ENCODE assay signal across 5 fruit fly cellular contexts in genomic region chrX:629239-629821, dm6.
TF ChIP-seq lines count a peak whose summit lies in the region.

Gene RpL36, minus strand, starts transcription at chrX:629483.
Gene Mybbp1A, plus strand, starts transcription at chrX:629773.

TF ChIP-seq in whole organism, adult, 20 proteins besides CTCF, POLR2A, EP300 and RAD21 (continued from another document):
- TF ChIP-seq Clk (GFP tag; optimal IDR thresholded peaks at IDR 0.05; lab: Kevin White, UChicago) (no peak), CG11617 (GFP tag; optimal IDR thresholded peaks at IDR 0.05; lab: Kevin White, UChicago) (peak; percentile 93)

TF ChIP-seq in whole organism, embryonic, 481 proteins besides CTCF, POLR2A, EP300 and RAD21 (continued from another document and continues in another):
- peak; percentile 25 for TF ChIP-seq Bteb2 (GFP tag; optimal IDR thresholded peaks at IDR 0.05; lab: Kevin White, UChicago)
- no peak for TF ChIP-seq C15 (GFP tag; IDR thresholded peaks at IDR 0.05; lab: Robert Waterston, UW)
- no peak for TF ChIP-seq tio (GFP tag; optimal IDR thresholded peaks at IDR 0.05; lab: Kevin White, UChicago)
- TF ChIP-seq CG5180 (GFP tag; optimal IDR thresholded peaks at IDR 0.05; lab: Kevin White, UChicago), result no peak
- TF ChIP-seq CG11085 (GFP tag; IDR thresholded peaks at IDR 0.05; lab: Robert Waterston, UW), result peak; percentile 71
- peak; percentile 66 for TF ChIP-seq slou (GFP tag; optimal IDR thresholded peaks at IDR 0.05; lab: Kevin White, UChicago)
- 0 out of 2 replicates have a peak, but pooled peaks have one; percentile 17 for TF ChIP-seq Xrp1 (GFP tag; IDR thresholded peaks at IDR 0.05; lab: Robert Waterston, UW)
- peak; percentile 90 for TF ChIP-seq Hmr (GFP tag; optimal IDR thresholded peaks at IDR 0.05; lab: Kevin White, UChicago)
- TF ChIP-seq btn (GFP tag; optimal IDR thresholded peaks at IDR 0.05; lab: Kevin White, UChicago), result peak; percentile 42
- TF ChIP-seq chif (GFP tag; optimal IDR thresholded peaks at IDR 0.05; lab: Kevin White, UChicago), result peak; percentile 56 to 68
- TF ChIP-seq pb (GFP tag; optimal IDR thresholded peaks at IDR 0.05; lab: Kevin White, UChicago), result peak; percentile 76
- peak; percentile 70 for TF ChIP-seq Sox100B (GFP tag; optimal IDR thresholded peaks at IDR 0.05; lab: Kevin White, UChicago)
- TF ChIP-seq ci (GFP tag; IDR thresholded peaks at IDR 0.05; lab: Robert Waterston, UW), result peak; percentile 87
- peak; percentile 37 for TF ChIP-seq twi (tag; optimal IDR thresholded peaks at IDR 0.05; lab: Kevin White, UChicago)
- TF ChIP-seq al (GFP tag; IDR thresholded peaks at IDR 0.05; lab: Robert Waterston, UW), result no peak
- TF ChIP-seq kay (GFP tag; optimal IDR thresholded peaks at IDR 0.05; lab: Kevin White, UChicago), result no peak
- peak; percentile 35 for TF ChIP-seq CG18262 (tag; optimal IDR thresholded peaks at IDR 0.05; lab: Kevin White, UChicago)
- peak in 1 of 2 experiments; percentile 36 for TF ChIP-seq Eip74EF (GFP tag; optimal IDR thresholded peaks at IDR 0.05; lab: Kevin White, UChicago)
- TF ChIP-seq CG12219 (GFP tag; optimal IDR thresholded peaks at IDR 0.05; lab: Kevin White, UChicago), result peak; percentile 42
- TF ChIP-seq D19A (tag; optimal IDR thresholded peaks at IDR 0.05; lab: Kevin White, UChicago), result no peak
- TF ChIP-seq Dll (GFP tag; IDR thresholded peaks at IDR 0.05; lab: Robert Waterston, UW; ENCODE audit: partially characterized antibody), result peak; percentile 90
- no peak for TF ChIP-seq Jarid2 (GFP tag; optimal IDR thresholded peaks at IDR 0.05; lab: Kevin White, UChicago)
- TF ChIP-seq CG3726 (GFP tag; IDR thresholded peaks at IDR 0.05; lab: Robert Waterston, UW), result 0 out of 3 replicates have a peak, but pooled peaks have one; percentile 37
- TF ChIP-seq slbo (GFP tag; IDR thresholded peaks at IDR 0.05; lab: Robert Waterston, UW), result peak; percentile 79
- TF ChIP-seq CG10267 (tag; optimal IDR thresholded peaks at IDR 0.05; lab: Kevin White, UChicago), result peak; percentile 64
- peak; percentile 75 for TF ChIP-seq CG15011 (GFP tag; optimal IDR thresholded peaks at IDR 0.05; lab: Kevin White, UChicago)
- TF ChIP-seq CG6175 (GFP tag; IDR thresholded peaks at IDR 0.05; lab: Robert Waterston, UW), result 0 out of 3 replicates have a peak, but pooled peaks have one; percentile 30
- peak; percentile 58 for TF ChIP-seq CG10366 (GFP tag; IDR thresholded peaks at IDR 0.05; lab: Robert Waterston, UW)
- peak; percentile 15; the same call in 1 of the 2 replicates for TF ChIP-seq Awh (GFP tag; IDR thresholded peaks at IDR 0.05; lab: Robert Waterston, UW)
- TF ChIP-seq CG2116 (GFP tag; optimal IDR thresholded peaks at IDR 0.05; lab: Kevin White, UChicago), result peak; percentile 93
- TF ChIP-seq BtbVII (GFP tag; optimal IDR thresholded peaks at IDR 0.05; lab: Kevin White, UChicago), result peak; percentile 73

TF ChIP-seq in whole organism, prepupa, 60 proteins besides CTCF, POLR2A, EP300 and RAD21 (continued from another document and continues in another):
- TF ChIP-seq CG15336 (GFP tag; IDR thresholded peaks at IDR 0.05; lab: Robert Waterston, UW) (no peak; the same call in 1 of the 2 replicates), Hr4 (GFP tag; optimal IDR thresholded peaks at IDR 0.05; lab: Kevin White, UChicago) (no peak), fd85E (GFP tag; optimal IDR thresholded peaks at IDR 0.05; lab: Kevin White, UChicago) (no peak), CG6854 (GFP tag; optimal IDR thresholded peaks at IDR 0.05; lab: Kevin White, UChicago) (peak; percentile 75), CG11902 (GFP tag; optimal IDR thresholded peaks at IDR 0.05; lab: Kevin White, UChicago) (peak; percentile 36), Ets21C (GFP tag; optimal IDR thresholded peaks at IDR 0.05; lab: Kevin White, UChicago) (no peak), CG6792 (GFP tag; optimal IDR thresholded peaks at IDR 0.05; lab: Kevin White, UChicago) (peak; percentile 62), CG8632 (GFP tag; optimal IDR thresholded peaks at IDR 0.05; lab: Kevin White, UChicago) (peak; percentile 54), Blimp-1 (GFP tag; optimal IDR thresholded peaks at IDR 0.05; lab: Kevin White, UChicago) (peak; percentile 25), Ets96B (tag; optimal IDR thresholded peaks at IDR 0.05; lab: Kevin White, UChicago) (no peak), Hr39 (GFP tag; optimal IDR thresholded peaks at IDR 0.05; lab: Kevin White, UChicago) (no peak), spab (GFP tag; optimal IDR thresholded peaks at IDR 0.05; lab: Kevin White, UChicago) (no peak), topi (GFP tag; optimal IDR thresholded peaks at IDR 0.05; lab: Kevin White, UChicago) (peak; percentile 67), Eip75B (GFP tag; optimal IDR thresholded peaks at IDR 0.05; lab: Kevin White, UChicago) (no peak), CG6808 (GFP tag; optimal IDR thresholded peaks at IDR 0.05; lab: Kevin White, UChicago) (no peak), fkh (GFP tag; optimal IDR thresholded peaks at IDR 0.05; lab: Kevin White, UChicago) (no peak), vri (GFP tag; optimal IDR thresholded peaks at IDR 0.05; lab: Kevin White, UChicago) (no peak), pdm3 (GFP tag; optimal IDR thresholded peaks at IDR 0.05; lab: Kevin White, UChicago) (no peak), esn (GFP tag; optimal IDR thresholded peaks at IDR 0.05; lab: Kevin White, UChicago) (peak; percentile 75), Smox (GFP tag; optimal IDR thresholded peaks at IDR 0.05; lab: Kevin White, UChicago) (no peak), CG16779 (tag; optimal IDR thresholded peaks at IDR 0.05; lab: Kevin White, UChicago) (no peak), CG3032 (tag; optimal IDR thresholded peaks at IDR 0.05; lab: Kevin White, UChicago) (peak; percentile 42), Sox102F (GFP tag; optimal IDR thresholded peaks at IDR 0.05; lab: Kevin White, UChicago) (no peak), CG4318 (GFP tag; optimal IDR thresholded peaks at IDR 0.05; lab: Kevin White, UChicago) (no peak), dsx (GFP tag; optimal IDR thresholded peaks at IDR 0.05; lab: Kevin White, UChicago; ENCODE audit: poor library complexity, severe bottlenecking) (no peak), CG9139 (GFP tag; optimal IDR thresholded peaks at IDR 0.05; lab: Kevin White, UChicago) (peak; percentile 75), Gug (GFP tag; IDR thresholded peaks at IDR 0.05; lab: Robert Waterston, UW) (no peak), CG11762 (GFP tag; optimal IDR thresholded peaks at IDR 0.05; lab: Kevin White, UChicago; ENCODE audit: insufficient read depth) (peak; percentile 29), Eip93F (GFP tag; optimal IDR thresholded peaks at IDR 0.05; lab: Kevin White, UChicago) (no peak), OdsH (GFP tag; optimal IDR thresholded peaks at IDR 0.05; lab: Kevin White, UChicago) (no peak), achi (GFP tag; optimal IDR thresholded peaks at IDR 0.05; lab: Kevin White, UChicago) (peak; percentile 66), CG8319 (GFP tag; optimal IDR thresholded peaks at IDR 0.05; lab: Kevin White, UChicago) (no peak), Hr38 (GFP tag; optimal IDR thresholded peaks at IDR 0.05; lab: Kevin White, UChicago) (no peak), CG10669 (GFP tag; optimal IDR thresholded peaks at IDR 0.05; lab: Kevin White, UChicago) (no peak)

TF ChIP-seq in whole organism, pupa, 21 proteins besides CTCF, POLR2A, EP300 and RAD21 (continued from another document):
- TF ChIP-seq D1 (tag; optimal IDR thresholded peaks at IDR 0.05; lab: Kevin White, UChicago), result no peak

TF ChIP-seq in whole organism, wandering third instar larva, 38 proteins besides CTCF, POLR2A, EP300 and RAD21 (continued from another document):
- TF ChIP-seq Hr83 (GFP tag; optimal IDR thresholded peaks at IDR 0.05; lab: Kevin White, UChicago; ENCODE audit: poor library complexity, severe bottlenecking), result peak; percentile 76
- TF ChIP-seq jim (GFP tag; optimal IDR thresholded peaks at IDR 0.05; lab: Kevin White, UChicago), result no peak
- TF ChIP-seq Abd-B (GFP tag; optimal IDR thresholded peaks at IDR 0.05; lab: Kevin White, UChicago), result no peak
- TF ChIP-seq rgr (GFP tag; optimal IDR thresholded peaks at IDR 0.05; lab: Kevin White, UChicago), result peak; percentile 82
- TF ChIP-seq Vsx2 (GFP tag; optimal IDR thresholded peaks at IDR 0.05; lab: Kevin White, UChicago; ENCODE audit: partially characterized antibody), result no peak
- TF ChIP-seq OdsH (GFP tag; optimal IDR thresholded peaks at IDR 0.05; lab: Kevin White, UChicago), result peak; percentile 69
- TF ChIP-seq dmrt93B (GFP tag; optimal IDR thresholded peaks at IDR 0.05; lab: Kevin White, UChicago), result peak; percentile 79
- TF ChIP-seq CrebA (GFP tag; optimal IDR thresholded peaks at IDR 0.05; lab: Kevin White, UChicago; ENCODE audit: borderline replicate concordance), result no peak
- TF ChIP-seq ey (GFP tag; optimal IDR thresholded peaks at IDR 0.05; lab: Kevin White, UChicago), result peak; percentile 43
- peak; percentile 70 for TF ChIP-seq br (GFP tag; optimal IDR thresholded peaks at IDR 0.05; lab: Kevin White, UChicago)
- peak; percentile 79 for TF ChIP-seq Sp1 (GFP tag; optimal IDR thresholded peaks at IDR 0.05; lab: Kevin White, UChicago)
- peak; percentile 29 for TF ChIP-seq psq (GFP tag; optimal IDR thresholded peaks at IDR 0.05; lab: Kevin White, UChicago)
- TF ChIP-seq lola (GFP tag; optimal IDR thresholded peaks at IDR 0.05; lab: Kevin White, UChicago), result no peak
- TF ChIP-seq Myc (optimal IDR thresholded peaks at IDR 0.05; lab: Kevin White, UChicago), result peak; percentile 30
- peak; percentile 59 for TF ChIP-seq Mio (GFP tag; optimal IDR thresholded peaks at IDR 0.05; lab: Kevin White, UChicago)
- peak; percentile 68 for TF ChIP-seq CG9705 (GFP tag; optimal IDR thresholded peaks at IDR 0.05; lab: Kevin White, UChicago)
